Fruit fly (Drosophila melanogaster) whole organism, wandering third instar larva: ENCODE results near the gene betaNACtes6.

ENCODE experiments used
- Myc ChIP-seq: fragments of >200 bp; optimal IDR thresholded peaks from 2 replicates; lab custom pipeline; 2017
- Rel ChIP-seq, 2 experiments: fragments of 200-800 bp; sonication (Bioruptor generic) in 1 of 2; optimal IDR thresholded peaks; 2 replicates in 1 of 2; 3 replicates in 1 of 2; lab custom pipeline; 2016 to 2019; ENCODE audit warnings: mild to moderate bottlenecking in 2 of 2, missing biosample characterization in 2 of 2, missing genetic modification characterization in 2 of 2, moderate library complexity in 1 of 2
- Sp1 ChIP-seq: fragments of 200-800 bp; sonication (Bioruptor generic); optimal IDR thresholded peaks from 3 replicates; lab custom pipeline; 2019; ENCODE audit warnings: missing biosample characterization, mild to moderate bottlenecking, missing genetic modification characterization, moderate library complexity
- dsf ChIP-seq: sonication (Bioruptor generic); optimal IDR thresholded peaks from 2 replicates; lab custom pipeline; 2016; ENCODE audit warnings: missing biosample characterization, missing genetic modification characterization, borderline replicate concordance
- pan ChIP-seq: fragments of >200 bp; optimal IDR thresholded peaks from 2 replicates; lab custom pipeline; 2017

Gene betaNACtes6

DNA sequence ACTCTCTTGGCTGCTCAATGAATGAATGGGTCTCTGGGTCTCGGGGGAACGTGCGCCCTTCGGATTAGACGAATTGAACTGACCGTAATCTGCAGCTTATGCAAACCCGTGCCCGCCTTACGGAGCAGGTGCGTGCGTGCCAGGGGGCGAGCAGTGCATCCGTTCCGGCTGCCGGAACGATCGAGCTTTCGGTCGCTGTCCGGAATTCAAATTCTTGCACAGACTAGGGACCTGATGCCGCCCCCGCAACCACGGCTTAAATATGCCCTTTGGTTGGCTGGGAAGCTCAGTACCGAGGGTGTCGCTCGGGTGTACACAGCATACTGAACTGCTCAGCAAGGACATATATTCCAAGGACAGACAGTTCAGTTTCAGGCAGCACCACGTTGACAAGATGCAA, 39.5 kb downstream of the betaNACtes6 start, which contains the start of gene Muc12Ea:
TSS of gene Muc12Ea (plus strand) at position 301 of the 400 bp plus-strand sequence.
- TF ChIP-seq Rel (GFP tag; optimal IDR thresholded peaks at IDR 0.05; lab: Kevin White, UChicago): no peak
- no peak for TF ChIP-seq Rel (tag; optimal IDR thresholded peaks at IDR 0.05; lab: Kevin White, UChicago)
- TF ChIP-seq Sp1 (GFP tag; lab: Kevin White, UChicago): no peak
- no peak for TF ChIP-seq Myc
- no peak for TF ChIP-seq pan (lab: Kevin White, UChicago)
- no peak for TF ChIP-seq dsf (GFP tag; lab: Kevin White, UChicago)
